Fruit fly (Drosophila melanogaster): Measurements from ENCODE around the gene pyd.

Gene pyd

dm6 chr3R:8947757-8948428 lies 16.2 kb upstream of the pyd start:
- TF ChIP-seq h (optimal IDR thresholded peaks at IDR 0.05) = no peak
- no peak for TF ChIP-seq Sin3A (optimal IDR thresholded peaks at IDR 0.05)
- no peak for TF ChIP-seq insv (optimal IDR thresholded peaks at IDR 0.05)
- TF ChIP-seq Myc (optimal IDR thresholded peaks at IDR 0.05) = no peak
- TF ChIP-seq ttk (optimal IDR thresholded peaks at IDR 0.05) = no peak
- TF ChIP-seq psq (optimal IDR thresholded peaks at IDR 0.05) = no peak

dm6 chr3R:8946429-8946828 lies 14.7 kb upstream of the pyd start:
- TF ChIP-seq psq (optimal IDR thresholded peaks at IDR 0.05) (no peak), Myc (optimal IDR thresholded peaks at IDR 0.05) (no peak), h (optimal IDR thresholded peaks at IDR 0.05) (no peak), Sin3A (optimal IDR thresholded peaks at IDR 0.05) (no peak)

- no peak for TF ChIP-seq Myc (optimal IDR thresholded peaks at IDR 0.05)
- no peak for TF ChIP-seq Sin3A (optimal IDR thresholded peaks at IDR 0.05)
- no peak for TF ChIP-seq ttk (optimal IDR thresholded peaks at IDR 0.05)
- TF ChIP-seq h (optimal IDR thresholded peaks at IDR 0.05) = no peak
- TF ChIP-seq insv (optimal IDR thresholded peaks at IDR 0.05) = no peak
- TF ChIP-seq psq (optimal IDR thresholded peaks at IDR 0.05) = no peak
Measured at dm6 chr3R:8945502-8946324, 14.0 kb upstream of the pyd start.

- TF ChIP-seq psq (optimal IDR thresholded peaks at IDR 0.05) = no peak
- TF ChIP-seq ttk (optimal IDR thresholded peaks at IDR 0.05) = no peak
- no peak for TF ChIP-seq insv (optimal IDR thresholded peaks at IDR 0.05)
- no peak for TF ChIP-seq Sin3A (optimal IDR thresholded peaks at IDR 0.05)
- no peak for TF ChIP-seq Myc (optimal IDR thresholded peaks at IDR 0.05)
- no peak for TF ChIP-seq h (optimal IDR thresholded peaks at IDR 0.05)
Measured at dm6 chr3R:8944866-8945265, 13.2 kb upstream of the pyd start, which contains the start of gene CG11964. CG11964 (minus strand) TSS chr3R:8945020.

- TF ChIP-seq Sin3A (optimal IDR thresholded peaks at IDR 0.05) (no peak), h (optimal IDR thresholded peaks at IDR 0.05) (no peak), insv (optimal IDR thresholded peaks at IDR 0.05) (no peak), ttk (optimal IDR thresholded peaks at IDR 0.05) (no peak), Myc (optimal IDR thresholded peaks at IDR 0.05) (no peak), psq (optimal IDR thresholded peaks at IDR 0.05) (no peak)
Measured at dm6 chr3R:8939750-8940149, 8.1 kb upstream of the pyd start.

dm6 chr3R:8938494-8939404 lies 7.1 kb upstream of the pyd start, which contains the start of gene ScsbetaA:
ScsbetaA (plus strand) TSS chr3R:8938724.
- TF ChIP-seq Sin3A (optimal IDR thresholded peaks at IDR 0.05) = no peak

- TF ChIP-seq ttk (optimal IDR thresholded peaks at IDR 0.05) (no peak), psq (optimal IDR thresholded peaks at IDR 0.05) (no peak), insv (optimal IDR thresholded peaks at IDR 0.05) (no peak), Myc (optimal IDR thresholded peaks at IDR 0.05) (no peak), Sin3A (optimal IDR thresholded peaks at IDR 0.05) (no peak), h (optimal IDR thresholded peaks at IDR 0.05) (no peak)
Measured at dm6 chr3R:8934930-8935329, 3.2 kb upstream of the pyd start, which contains the start of gene osk. osk (plus strand) TSS chr3R:8935126.

- no peak for TF ChIP-seq h (optimal IDR thresholded peaks at IDR 0.05)
- TF ChIP-seq insv (optimal IDR thresholded peaks at IDR 0.05) = no peak
- TF ChIP-seq ttk (optimal IDR thresholded peaks at IDR 0.05) = no peak
- TF ChIP-seq psq (optimal IDR thresholded peaks at IDR 0.05) = no peak
- TF ChIP-seq Sin3A (optimal IDR thresholded peaks at IDR 0.05) = no peak
- TF ChIP-seq Myc (optimal IDR thresholded peaks at IDR 0.05) = no peak
Measured at dm6 chr3R:8932741-8933140, 1.0 kb upstream of the pyd start.

dm6 chr3R:8931064-8931419 lies 654 bp downstream of the pyd start:
- TF ChIP-seq h (optimal IDR thresholded peaks at IDR 0.05) (no peak), psq (optimal IDR thresholded peaks at IDR 0.05) (no peak), Sin3A (optimal IDR thresholded peaks at IDR 0.05) (no peak), insv (optimal IDR thresholded peaks at IDR 0.05) (no peak)

- TF ChIP-seq Sin3A (optimal IDR thresholded peaks at IDR 0.05) = no peak
- TF ChIP-seq Myc (optimal IDR thresholded peaks at IDR 0.05) = no peak
- TF ChIP-seq psq (optimal IDR thresholded peaks at IDR 0.05) = no peak
- TF ChIP-seq h (optimal IDR thresholded peaks at IDR 0.05) = no peak
- no peak for TF ChIP-seq insv (optimal IDR thresholded peaks at IDR 0.05)
- no peak for TF ChIP-seq ttk (optimal IDR thresholded peaks at IDR 0.05)
Measured at dm6 chr3R:8930165-8931063, 1.3 kb downstream of the pyd start.

dm6 chr3R:8929703-8930102 lies 2.0 kb downstream of the pyd start:
- TF ChIP-seq psq (optimal IDR thresholded peaks at IDR 0.05) (no peak), Myc (optimal IDR thresholded peaks at IDR 0.05) (no peak), insv (optimal IDR thresholded peaks at IDR 0.05) (no peak), ttk (optimal IDR thresholded peaks at IDR 0.05) (no peak), h (optimal IDR thresholded peaks at IDR 0.05) (no peak), Sin3A (optimal IDR thresholded peaks at IDR 0.05) (no peak)

Measured in Kc167 (cell line).